Fruit fly (Drosophila melanogaster) whole organism, embryonic: ENCODE data around the gene CG46310.

Source experiments
- CG10267 ChIP-seq: fragments of 200-800 bp; sonication (Bioruptor generic); optimal IDR thresholded peaks from 2 replicates; lab custom pipeline; 2018; ENCODE audit warnings: missing biosample characterization, mild to moderate bottlenecking, missing genetic modification characterization, moderate library complexity
- CG10979 ChIP-seq: fragments of 200-800 bp; sonication (Bioruptor generic); optimal IDR thresholded peaks from 2 replicates; lab custom pipeline; 2018; ENCODE audit warnings: missing biosample characterization, mild to moderate bottlenecking, missing genetic modification characterization, moderate library complexity
- CG11456 ChIP-seq: fragments of 200-800 bp; sonication (Bioruptor generic); IDR thresholded peaks from 3 replicates; pipeline ENCODE4 v1.3.6; 2022; ENCODE audit warnings: missing biosample characterization, missing genetic modification characterization
- CG11504 ChIP-seq: fragments of 200-800 bp; sonication (Bioruptor generic); optimal IDR thresholded peaks from 3 replicates; lab custom pipeline; 2019; ENCODE audit warnings: missing biosample characterization, mild to moderate bottlenecking, missing genetic modification characterization, moderate library complexity
- CG13775 ChIP-seq: fragments of 200-800 bp; sonication (Bioruptor generic); optimal IDR thresholded peaks from 3 replicates; lab custom pipeline; 2017; ENCODE audit warnings: missing biosample characterization, mild to moderate bottlenecking, missing genetic modification characterization
- CG14710 ChIP-seq: fragments of 200-800 bp; sonication (Bioruptor generic); optimal IDR thresholded peaks from 3 replicates; lab custom pipeline; 2019; ENCODE audit warnings: missing biosample characterization, mild to moderate bottlenecking, missing genetic modification characterization, moderate library complexity
- CG15011 ChIP-seq: fragments of 200-800 bp; sonication (Bioruptor generic); optimal IDR thresholded peaks from 3 replicates; lab custom pipeline; 2018; ENCODE audit warnings: missing biosample characterization, mild to moderate bottlenecking, missing genetic modification characterization
- CG15479 ChIP-seq: fragments of 200-800 bp; sonication (Bioruptor generic); optimal IDR thresholded peaks from 3 replicates; lab custom pipeline; 2019; ENCODE audit warnings: missing biosample characterization, mild to moderate bottlenecking, missing genetic modification characterization, moderate library complexity
- CG15514 ChIP-seq: fragments of 200-800 bp; sonication (Bioruptor generic); optimal IDR thresholded peaks from 3 replicates; lab custom pipeline; 2017; ENCODE audit warnings: missing biosample characterization, missing genetic modification characterization, mild to moderate bottlenecking, moderate library complexity, missing genetic modification reagents
- CG15696 ChIP-seq: fragments of 200-800 bp; sonication (Bioruptor generic); optimal IDR thresholded peaks from 2 replicates; lab custom pipeline; 2019; ENCODE audit warnings: missing biosample characterization, mild to moderate bottlenecking, missing genetic modification characterization, moderate library complexity
- CG2116 ChIP-seq: fragments of 200-800 bp; sonication (Bioruptor generic); optimal IDR thresholded peaks from 3 replicates; lab custom pipeline; 2018; ENCODE audit warnings: missing biosample characterization, mild to moderate bottlenecking, missing genetic modification characterization
- CG2678 ChIP-seq: fragments of 200-800 bp; sonication (Bioruptor generic); optimal IDR thresholded peaks from 3 replicates; lab custom pipeline; 2019; ENCODE audit warnings: missing biosample characterization, mild to moderate bottlenecking, missing genetic modification characterization, moderate library complexity
- CG2875 ChIP-seq: fragments of 200-800 bp; sonication (Bioruptor generic); optimal IDR thresholded peaks from 2 replicates; lab custom pipeline; 2017; ENCODE audit warnings: missing biosample characterization, mild to moderate bottlenecking, missing genetic modification characterization, missing genetic modification reagents
- CG34224 ChIP-seq: fragments of 200-800 bp; sonication (Bioruptor generic); IDR thresholded peaks from 3 replicates; pipeline ENCODE4 v1.3.6; 2022; ENCODE audit warnings: missing biosample characterization, missing genetic modification characterization; ENCODE audit not compliant: partially characterized antibody
- CG6689 ChIP-seq: fragments of 200-800 bp; sonication (Bioruptor generic); IDR thresholded peaks from 2 replicates; pipeline ENCODE4 v1.3.6; 2022; ENCODE audit warnings: missing biosample characterization, missing genetic modification characterization
- CG6765 ChIP-seq: fragments of 200-800 bp; sonication (Bioruptor generic); optimal IDR thresholded peaks from 3 replicates; lab custom pipeline; 2017; ENCODE audit warnings: missing biosample characterization, mild to moderate bottlenecking, missing genetic modification characterization
- CG8290 ChIP-seq, 3 experiments: fragments of 200-800 bp; sonication (Bioruptor generic); optimal IDR thresholded peaks; 2 replicates each; lab custom pipeline; 2016 to 2019; ENCODE audit warnings: missing biosample characterization in 3 of 3, missing genetic modification characterization in 3 of 3, mild to moderate bottlenecking in 2 of 3, moderate library complexity in 1 of 3
- CG8388 ChIP-seq: fragments of 200-800 bp; sonication (Bioruptor generic); optimal IDR thresholded peaks from 2 replicates; lab custom pipeline; 2019; ENCODE audit warnings: missing biosample characterization, mild to moderate bottlenecking, missing genetic modification characterization, moderate library complexity
- E2f2 ChIP-seq: fragments of 200-800 bp; sonication (Bioruptor generic); IDR thresholded peaks from 2 replicates; pipeline ENCODE4 v1.3.6; 2022; ENCODE audit warnings: missing biosample characterization, missing genetic modification characterization
- ERR ChIP-seq: fragments of 200-800 bp; sonication (Bioruptor generic); optimal IDR thresholded peaks from 2 replicates; lab custom pipeline; 2016; ENCODE audit warnings: missing biosample characterization, missing genetic modification characterization
- Fer2 ChIP-seq: fragments of 200-800 bp; sonication (Bioruptor generic); optimal IDR thresholded peaks from 2 replicates; lab custom pipeline; 2018; ENCODE audit warnings: missing biosample characterization, mild to moderate bottlenecking, missing genetic modification characterization, moderate library complexity
- H2.0 ChIP-seq: fragments of 200-800 bp; sonication (Bioruptor generic); IDR thresholded peaks from 2 replicates; pipeline ENCODE4 v1.3.6; 2022; ENCODE audit warnings: missing biosample characterization, missing genetic modification characterization
- HmgZ ChIP-seq: fragments of 200-800 bp; sonication (Bioruptor generic); optimal IDR thresholded peaks from 2 replicates; lab custom pipeline; 2018; ENCODE audit warnings: missing biosample characterization, mild to moderate bottlenecking, missing genetic modification characterization
- Hr51 ChIP-seq, 2 experiments: fragments of 200-800 bp; sonication (Bioruptor generic); optimal IDR thresholded peaks; 2 replicates in 1 of 2; 3 replicates in 1 of 2; lab custom pipeline; 2016 to 2018; ENCODE audit warnings: missing biosample characterization in 2 of 2, missing genetic modification characterization in 2 of 2, mild to moderate bottlenecking in 1 of 2, moderate library complexity in 1 of 2
- Med ChIP-seq: fragments of 200-800 bp; sonication (Bioruptor generic); peaks from one replicate; lab custom pipeline; 2016; ENCODE audit warnings: missing biosample characterization, missing genetic modification characterization, mild to moderate bottlenecking, inconsistent platforms, moderate library complexity
- Mrtf ChIP-seq: fragments of 200-800 bp; sonication (Bioruptor generic); IDR thresholded peaks from 3 replicates; pipeline ENCODE4 v1.3.6; 2022; ENCODE audit warnings: missing biosample characterization, missing genetic modification characterization
- NFAT ChIP-seq: fragments of 200-800 bp; sonication (Bioruptor generic); IDR thresholded peaks from 2 replicates; pipeline ENCODE4 v1.3.6; 2022; ENCODE audit warnings: missing biosample characterization, missing genetic modification characterization
- Rfx ChIP-seq: fragments of 200-800 bp; sonication (Bioruptor generic); IDR thresholded peaks from 2 replicates; pipeline ENCODE4 v1.3.6; 2022; ENCODE audit warnings: missing biosample characterization, missing genetic modification characterization
- Six4 ChIP-seq: fragments of 200-800 bp; sonication (Bioruptor generic); optimal IDR thresholded peaks from 2 replicates; lab custom pipeline; 2016; ENCODE audit warnings: missing biosample characterization, missing genetic modification characterization
- Sry-β ChIP-seq: fragments of 200-800 bp; sonication (Bioruptor generic); optimal IDR thresholded peaks from 2 replicates; lab custom pipeline; 2018; ENCODE audit warnings: missing biosample characterization, mild to moderate bottlenecking, missing genetic modification characterization, moderate library complexity
- Xrp1 ChIP-seq: fragments of 200-800 bp; sonication (Bioruptor generic); IDR thresholded peaks from 2 replicates; pipeline ENCODE4 v1.3.6; 2022; ENCODE audit warnings: missing biosample characterization, missing genetic modification characterization
- chinmo ChIP-seq: fragments of 200-800 bp; sonication (Bioruptor generic); IDR thresholded peaks from 4 replicates; pipeline ENCODE4 v1.3.6; 2022; ENCODE audit warnings: missing biosample characterization, missing genetic modification characterization; ENCODE audit not compliant: partially characterized antibody
- ci ChIP-seq: fragments of 200-800 bp; sonication (Bioruptor generic); IDR thresholded peaks from 3 replicates; pipeline ENCODE4 v1.3.6; 2022; ENCODE audit warnings: missing biosample characterization, missing genetic modification characterization
- dimm ChIP-seq: fragments of 200-800 bp; sonication (Bioruptor generic); IDR thresholded peaks from 2 replicates; pipeline ENCODE4 v1.3.6; 2022; ENCODE audit warnings: missing biosample characterization, missing genetic modification characterization
- dpn ChIP-seq, 2 experiments: fragments of 200-800 bp; sonication (Bioruptor generic); optimal IDR thresholded peaks; 3 replicates each; lab custom pipeline; 2016; ENCODE audit warnings: missing biosample characterization in 2 of 2, missing genetic modification characterization in 2 of 2
- eyg ChIP-seq: fragments of 200-800 bp; sonication (Bioruptor generic); optimal IDR thresholded peaks from 3 replicates; lab custom pipeline; 2016; ENCODE audit warnings: missing biosample characterization, missing genetic modification characterization
- gcm2 ChIP-seq: fragments of 200-800 bp; sonication (Bioruptor generic); optimal IDR thresholded peaks from 2 replicates; lab custom pipeline; 2016; ENCODE audit warnings: missing biosample characterization, missing genetic modification characterization
- grau ChIP-seq: fragments of 200-800 bp; optimal IDR thresholded peaks from 3 replicates; lab custom pipeline; 2019; ENCODE audit warnings: missing biosample characterization, mild to moderate bottlenecking, missing genetic modification characterization, moderate library complexity
- klu ChIP-seq: fragments of 200-800 bp; sonication (Bioruptor generic); IDR thresholded peaks from 2 replicates; pipeline ENCODE4 v1.3.6; 2022; ENCODE audit warnings: missing biosample characterization, missing genetic modification characterization
- maf-S ChIP-seq: fragments of 200-800 bp; sonication (Bioruptor generic); optimal IDR thresholded peaks from 2 replicates; lab custom pipeline; 2016; ENCODE audit warnings: missing biosample characterization, missing genetic modification characterization
- pho ChIP-seq: fragments of 200-800 bp; sonication (Bioruptor generic); optimal IDR thresholded peaks from 2 replicates; lab custom pipeline; 2016; ENCODE audit warnings: missing biosample characterization, missing genetic modification characterization
- pros ChIP-seq: fragments of 200-800 bp; sonication (Bioruptor generic); optimal IDR thresholded peaks from 3 replicates; lab custom pipeline; 2019; ENCODE audit warnings: missing biosample characterization, mild to moderate bottlenecking, missing genetic modification characterization, moderate library complexity
- schlank ChIP-seq: fragments of 200-800 bp; sonication (Bioruptor generic); optimal IDR thresholded peaks from 2 replicates; lab custom pipeline; 2018; ENCODE audit warnings: missing biosample characterization, mild to moderate bottlenecking, missing genetic modification characterization
- sd ChIP-seq: fragments of 200-800 bp; sonication (Bioruptor generic); optimal IDR thresholded peaks from 3 replicates; lab custom pipeline; 2018; ENCODE audit warnings: missing biosample characterization, mild to moderate bottlenecking, missing genetic modification characterization, moderate library complexity
- slbo ChIP-seq: fragments of 200-800 bp; sonication (Bioruptor generic); IDR thresholded peaks from 2 replicates; pipeline ENCODE4 v1.3.6; 2022; ENCODE audit warnings: missing biosample characterization, missing genetic modification characterization
- sqz ChIP-seq: fragments of 200-800 bp; sonication (Bioruptor generic); optimal IDR thresholded peaks from 3 replicates; lab custom pipeline; 2018; ENCODE audit warnings: missing biosample characterization, mild to moderate bottlenecking, missing genetic modification characterization
- toy ChIP-seq: fragments of 200-800 bp; sonication (Bioruptor generic); IDR thresholded peaks from 2 replicates; pipeline ENCODE4 v1.3.6; 2022; ENCODE audit warnings: missing biosample characterization, missing genetic modification characterization
- tup ChIP-seq: fragments of 200-800 bp; sonication (Bioruptor generic); optimal IDR thresholded peaks from 2 replicates; lab custom pipeline; 2016; ENCODE audit warnings: missing biosample characterization, mild to moderate bottlenecking, missing genetic modification characterization, moderate library complexity
- unpg ChIP-seq: fragments of 200-800 bp; sonication (Bioruptor generic); optimal IDR thresholded peaks from 3 replicates; lab custom pipeline; 2018; ENCODE audit warnings: missing biosample characterization, mild to moderate bottlenecking, missing genetic modification characterization, moderate library complexity
- vfl ChIP-seq: fragments of 200-800 bp; sonication (Bioruptor generic); optimal IDR thresholded peaks from 2 replicates; lab custom pipeline; 2016; ENCODE audit warnings: missing biosample characterization, missing genetic modification characterization

The CG46310 gene

DNA sequence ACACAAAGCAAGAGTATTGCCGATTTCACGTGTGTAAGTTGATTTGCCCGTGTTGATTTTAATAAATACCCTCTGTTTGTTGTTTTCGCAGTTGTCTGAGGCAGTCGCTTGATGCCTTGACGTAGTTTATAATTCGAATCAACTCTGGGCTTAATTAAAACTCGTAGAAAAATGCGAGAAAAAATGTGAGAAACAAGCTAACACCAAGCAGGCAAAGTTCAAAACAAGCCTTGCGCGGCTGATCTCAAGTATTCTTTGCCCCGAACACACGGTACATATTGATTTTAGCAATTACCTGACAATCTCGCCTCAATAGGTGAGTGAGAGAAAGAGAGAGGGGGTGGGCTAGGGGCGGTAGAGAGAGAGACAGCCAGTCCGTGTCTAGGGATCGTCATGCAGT is 51.6 kb downstream of the CG46310 start (continued):
- no peak for TF ChIP-seq CG15696 (tag; lab: Kevin White, UChicago)
- peak; percentile 13 for TF ChIP-seq grau (tag; lab: Kevin White, UChicago)
- no peak for TF ChIP-seq gcm2 (GFP tag; lab: Kevin White, UChicago)
- peak; percentile 24 for TF ChIP-seq CG13775 (GFP tag; lab: Kevin White, UChicago)
- TF ChIP-seq toy (GFP tag; lab: Robert Waterston, UW): no peak
- no peak for TF ChIP-seq CG10979 (tag; lab: Kevin White, UChicago)
- peak; percentile 50 for TF ChIP-seq NFAT (GFP tag; lab: Robert Waterston, UW)
- peak; percentile 89 for TF ChIP-seq Med
- peak; percentile 42 for TF ChIP-seq Fer2 (tag; lab: Kevin White, UChicago)
- TF ChIP-seq tup (GFP tag; lab: Kevin White, UChicago): peak; percentile 13
- TF ChIP-seq dpn (GFP tag; optimal IDR thresholded peaks at IDR 0.05; lab: Kevin White, UChicago): peak in 1 of 2 experiments; percentile 15
- peak; percentile 14 for TF ChIP-seq ERR
- TF ChIP-seq ci (GFP tag; lab: Robert Waterston, UW): 0 out of 3 replicates have a peak, but pooled peaks have one; percentile 23
- no peak for TF ChIP-seq CG10267 (tag; lab: Kevin White, UChicago)
- peak; percentile 29 for TF ChIP-seq maf-S (GFP tag; lab: Kevin White, UChicago)
- no peak for TF ChIP-seq unpg (GFP tag; lab: Kevin White, UChicago)
- TF ChIP-seq CG34224: no peak
- no peak for TF ChIP-seq klu
- TF ChIP-seq E2f2 (GFP tag; lab: Robert Waterston, UW): no peak
- TF ChIP-seq CG15479 (GFP tag; lab: Kevin White, UChicago): no peak
- no peak for TF ChIP-seq dimm (GFP tag; lab: Robert Waterston, UW)
- TF ChIP-seq Hr51 (GFP tag; optimal IDR thresholded peaks at IDR 0.05; lab: Kevin White, UChicago): peak in 1 of 2 experiments; percentile 45
- TF ChIP-seq vfl (GFP tag; lab: Kevin White, UChicago): no peak
- peak; percentile 65 for TF ChIP-seq Rfx (GFP tag; lab: Robert Waterston, UW)
- peak; percentile 62 for TF ChIP-seq CG2678 (tag; lab: Kevin White, UChicago)
- TF ChIP-seq CG11504 (tag; lab: Kevin White, UChicago): no peak
- TF ChIP-seq schlank (tag; lab: Kevin White, UChicago): peak; percentile 74
- peak; percentile 49 for TF ChIP-seq CG6765 (GFP tag; lab: Kevin White, UChicago)
- TF ChIP-seq CG8388 (GFP tag; lab: Kevin White, UChicago): no peak
- TF ChIP-seq chinmo (GFP tag; lab: Robert Waterston, UW): no peak
- no peak for TF ChIP-seq CG15011 (GFP tag; lab: Kevin White, UChicago)
- peak; percentile 7 for TF ChIP-seq CG2116
- no peak for TF ChIP-seq sqz (GFP tag; lab: Kevin White, UChicago)
- no peak for TF ChIP-seq Xrp1
- TF ChIP-seq pros (GFP tag; lab: Kevin White, UChicago): no peak
- no peak for TF ChIP-seq Sry-β (GFP tag; lab: Kevin White, UChicago)
- peak; percentile 24; the same call in 1 of the 3 replicates for TF ChIP-seq Mrtf
- peak; percentile 9 for TF ChIP-seq sd (tag; lab: Kevin White, UChicago)
- no peak for TF ChIP-seq CG6689 (GFP tag; lab: Robert Waterston, UW)
- no peak for TF ChIP-seq CG2875
- peak; percentile 32; the same call in 1 of the 2 replicates for TF ChIP-seq slbo (GFP tag; lab: Robert Waterston, UW)
- TF ChIP-seq H2.0 (GFP tag; lab: Robert Waterston, UW): no peak
- TF ChIP-seq pho (GFP tag; lab: Kevin White, UChicago): peak; percentile 35
- peak; percentile 55 for TF ChIP-seq eyg (GFP tag; lab: Kevin White, UChicago)
- no peak for TF ChIP-seq CG8290 (GFP tag; optimal IDR thresholded peaks at IDR 0.05; lab: Kevin White, UChicago)
- TF ChIP-seq CG8290 (tag; optimal IDR thresholded peaks at IDR 0.05; lab: Kevin White, UChicago): peak in 1 of 2 experiments; percentile 76
- no peak for TF ChIP-seq Six4 (GFP tag; lab: Kevin White, UChicago)
- TF ChIP-seq HmgZ (tag; lab: Kevin White, UChicago): peak; percentile 45
- TF ChIP-seq CG11456 (GFP tag; lab: Robert Waterston, UW): peak; percentile 68; the same call in 2 of the 3 replicates
- TF ChIP-seq CG15514 (GFP tag; lab: Kevin White, UChicago): peak; percentile 55
- no peak for TF ChIP-seq CG14710 (tag; lab: Kevin White, UChicago)
